Worm (Caenorhabditis elegans): ENCODE data around the gene F09B12.7.

DNA sequence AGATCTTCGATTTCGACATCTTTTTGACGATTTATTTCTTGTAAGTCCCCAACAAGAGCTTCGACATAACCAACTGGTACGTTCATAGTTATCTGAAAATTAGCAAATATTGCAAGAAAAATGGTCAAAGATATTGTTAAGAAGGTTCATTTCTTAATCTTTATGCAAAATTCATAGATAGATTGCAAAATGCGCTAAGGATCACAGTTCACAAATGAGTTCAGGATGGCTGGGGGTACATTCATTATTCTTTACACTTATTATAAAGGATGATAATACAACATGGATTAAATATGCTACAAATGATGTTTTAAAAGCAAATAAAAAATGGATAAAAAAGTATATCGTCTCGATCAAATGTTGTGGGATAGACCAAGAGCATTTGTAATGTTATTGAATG, 38.1 kb downstream of the F09B12.7 start, which contains the start of gene H03G16.5:
- TF ChIP-seq sma-3 (GFP tag; optimal IDR thresholded peaks at IDR 0.05), result no peak
- no peak for TF ChIP-seq nhr-237 (tag; optimal IDR thresholded peaks at IDR 0.05)
- TF ChIP-seq unc-39 (tag; optimal IDR thresholded peaks at IDR 0.05), result no peak
- no peak for TF ChIP-seq nhr-77 (tag; optimal IDR thresholded peaks at IDR 0.05)
- no peak for TF ChIP-seq elt-3 (tag; optimal IDR thresholded peaks at IDR 0.05)
- TF ChIP-seq unc-55 (GFP tag; optimal IDR thresholded peaks at IDR 0.05), result no peak
- no peak for TF ChIP-seq mdl-1 (tag; optimal IDR thresholded peaks at IDR 0.05)
- TF ChIP-seq Y55F3AM.14 (GFP tag; optimal IDR thresholded peaks at IDR 0.05), result no peak
- no peak for TF ChIP-seq mab-5 (tag; optimal IDR thresholded peaks at IDR 0.05)
- no peak for TF ChIP-seq ceh-82 (tag; optimal IDR thresholded peaks at IDR 0.05)

Measured in whole organism, L2 larva.